Worm (Caenorhabditis elegans): ENCODE results near the gene F26F2.11.

F26F2.11 gene

DNA sequence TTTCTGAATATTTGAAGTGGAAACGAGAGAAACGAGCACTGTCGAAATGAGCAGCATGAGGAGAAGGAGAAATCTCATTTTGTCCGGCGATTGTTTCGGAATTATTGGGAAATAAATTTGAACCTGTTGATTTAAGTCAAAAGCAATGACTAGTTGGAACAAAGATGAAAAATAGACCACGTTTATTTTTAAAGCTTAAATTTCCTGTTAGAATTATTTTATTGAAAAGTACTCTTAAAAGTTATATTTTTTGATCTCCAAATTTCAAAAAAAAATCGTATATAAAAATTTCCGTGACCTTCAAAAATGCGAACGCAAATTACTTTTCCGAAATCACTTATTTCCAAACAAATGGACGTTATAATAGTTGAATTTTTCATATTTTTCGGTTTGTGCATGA, at the start of gene F26F2.11:
TSS of gene F26F2.11 (minus strand) at position 101 of the 400 bp plus-strand sequence.
- TF ChIP-seq ceh-13 (GFP tag; optimal IDR thresholded peaks at IDR 0.05): no peak
- no peak for TF ChIP-seq ets-7 (tag; optimal IDR thresholded peaks at IDR 0.05)
- no peak for TF ChIP-seq ceh-36 (tag; optimal IDR thresholded peaks at IDR 0.05)
- no peak for TF ChIP-seq hmg-4 (GFP tag; optimal IDR thresholded peaks at IDR 0.05)
- TF ChIP-seq aly-1 (tag; optimal IDR thresholded peaks at IDR 0.05): no peak
- TF ChIP-seq sea-1 (GFP tag; conservative IDR thresholded peaks at IDR 0.05): no peak
- no peak for TF ChIP-seq scrt-1 (GFP tag; IDR thresholded peaks at IDR 0.05)
- TF ChIP-seq hmbx-1 (tag; optimal IDR thresholded peaks at IDR 0.05): no peak
- TF ChIP-seq flt-1 (GFP tag; IDR thresholded peaks at IDR 0.05): no peak
- no peak for TF ChIP-seq hnd-1 (tag; optimal IDR thresholded peaks at IDR 0.05)
- no peak for TF ChIP-seq tra-4 (tag; optimal IDR thresholded peaks at IDR 0.05)
- TF ChIP-seq B0310.2 (tag; optimal IDR thresholded peaks at IDR 0.05): no peak
- TF ChIP-seq tbx-11 (GFP tag; IDR thresholded peaks at IDR 0.05): no peak

- TF ChIP-seq sea-1 (GFP tag; conservative IDR thresholded peaks at IDR 0.05) (no peak), B0310.2 (tag; optimal IDR thresholded peaks at IDR 0.05) (no peak), scrt-1 (GFP tag; IDR thresholded peaks at IDR 0.05) (no peak), aly-1 (tag; optimal IDR thresholded peaks at IDR 0.05) (no peak), ets-7 (tag; optimal IDR thresholded peaks at IDR 0.05) (no peak), tra-4 (tag; optimal IDR thresholded peaks at IDR 0.05) (no peak), ceh-36 (tag; optimal IDR thresholded peaks at IDR 0.05) (no peak), hmg-4 (GFP tag; optimal IDR thresholded peaks at IDR 0.05) (no peak), tbx-11 (GFP tag; IDR thresholded peaks at IDR 0.05) (no peak), ama-1 (optimal IDR thresholded peaks at IDR 0.05) (no peak), pes-1 (GFP tag; IDR thresholded peaks at IDR 0.05) (no peak), flt-1 (GFP tag; IDR thresholded peaks at IDR 0.05) (no peak), ceh-13 (GFP tag; optimal IDR thresholded peaks at IDR 0.05) (no peak), hnd-1 (tag; optimal IDR thresholded peaks at IDR 0.05) (no peak), F13C5.2 (tag; optimal IDR thresholded peaks at IDR 0.05) (no peak), hmbx-1 (tag; optimal IDR thresholded peaks at IDR 0.05) (no peak), tbx-37 (GFP tag; conservative IDR thresholded peaks at IDR 0.05) (no peak)
Observed at ce11 chrV:20641896-20642295, 46.3 kb upstream of the F26F2.11 start, which contains the start of gene srxa-15. Gene srxa-15 (plus strand): TSS chrV:20642196.

- TF ChIP-seq hnd-1 (tag; optimal IDR thresholded peaks at IDR 0.05) (no peak), scrt-1 (GFP tag; IDR thresholded peaks at IDR 0.05) (no peak), hmg-4 (GFP tag; optimal IDR thresholded peaks at IDR 0.05) (no peak), aly-1 (tag; optimal IDR thresholded peaks at IDR 0.05) (no peak), tbx-37 (GFP tag; conservative IDR thresholded peaks at IDR 0.05) (no peak), ceh-13 (GFP tag; optimal IDR thresholded peaks at IDR 0.05) (no peak), sea-1 (GFP tag; conservative IDR thresholded peaks at IDR 0.05) (no peak), tbx-11 (GFP tag; IDR thresholded peaks at IDR 0.05) (no peak), flt-1 (GFP tag; IDR thresholded peaks at IDR 0.05) (no peak), pes-1 (GFP tag; IDR thresholded peaks at IDR 0.05) (no peak), F13C5.2 (tag; optimal IDR thresholded peaks at IDR 0.05) (no peak)
Observed at ce11 chrV:20639294-20639693, 43.7 kb upstream of the F26F2.11 start, which contains the start of gene srxa-14. Gene srxa-14 (plus strand): TSS chrV:20639594.

DNA sequence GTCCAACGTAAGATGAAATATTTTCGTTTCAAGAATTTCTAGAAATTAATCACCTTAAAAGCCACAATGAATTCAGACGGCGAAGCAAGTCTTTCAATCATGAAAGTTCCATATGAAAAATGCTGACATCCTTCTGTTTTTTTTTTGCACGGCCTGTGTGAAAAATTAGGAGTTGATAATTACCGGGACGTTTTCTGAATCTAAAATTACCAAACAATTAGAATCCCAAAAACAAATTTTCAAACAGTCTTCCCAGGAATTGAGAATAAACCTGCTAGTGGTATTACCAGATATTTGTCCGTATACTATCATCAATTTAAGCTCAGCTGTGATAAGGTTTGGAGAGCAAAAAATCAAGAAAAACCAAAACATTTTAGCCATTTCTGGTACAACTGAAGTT, 42.8 kb upstream of the F26F2.11 start, which contains the start of gene Y44A6B.3:
TSS of gene Y44A6B.3 (minus strand) at position 101 of the 400 bp plus-strand sequence.
- TF ChIP-seq hmbx-1 (tag; optimal IDR thresholded peaks at IDR 0.05) (no peak), tbx-11 (GFP tag; IDR thresholded peaks at IDR 0.05) (no peak), B0310.2 (tag; optimal IDR thresholded peaks at IDR 0.05) (no peak), ama-1 (optimal IDR thresholded peaks at IDR 0.05) (no peak), ets-7 (tag; optimal IDR thresholded peaks at IDR 0.05) (no peak), ceh-36 (tag; optimal IDR thresholded peaks at IDR 0.05) (no peak), hmg-4 (GFP tag; optimal IDR thresholded peaks at IDR 0.05) (no peak), flt-1 (GFP tag; IDR thresholded peaks at IDR 0.05) (no peak), sea-1 (GFP tag; conservative IDR thresholded peaks at IDR 0.05) (no peak), tra-4 (tag; optimal IDR thresholded peaks at IDR 0.05) (no peak), scrt-1 (GFP tag; IDR thresholded peaks at IDR 0.05) (no peak), pes-1 (GFP tag; IDR thresholded peaks at IDR 0.05) (no peak), hnd-1 (tag; optimal IDR thresholded peaks at IDR 0.05) (no peak), aly-1 (tag; optimal IDR thresholded peaks at IDR 0.05) (no peak), tbx-37 (GFP tag; conservative IDR thresholded peaks at IDR 0.05) (no peak), ceh-13 (GFP tag; optimal IDR thresholded peaks at IDR 0.05) (no peak)

DNA sequence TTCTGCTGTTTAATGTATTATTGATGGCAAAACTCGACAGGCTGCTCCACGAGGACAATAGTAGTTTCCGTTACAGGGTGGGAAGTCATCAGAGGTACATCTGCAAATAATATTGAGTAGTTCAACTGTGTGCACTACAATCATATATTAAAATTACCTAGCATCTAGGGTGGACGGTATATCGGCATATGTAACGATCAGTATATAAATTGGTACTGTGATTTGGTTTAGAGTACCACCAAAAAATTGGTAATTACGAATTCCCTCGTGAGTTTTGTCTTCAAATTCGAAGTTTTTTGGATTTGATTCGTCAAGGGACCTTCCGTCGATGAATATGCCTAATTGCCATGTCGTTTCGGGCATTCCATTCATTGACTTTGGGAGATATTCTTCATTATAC, 41.3 kb upstream of the F26F2.11 start, which contains the start of gene ttr-13:
TSS of gene ttr-13 (minus strand) at position 101 of the 400 bp plus-strand sequence.
- no peak for TF ChIP-seq flt-1 (GFP tag; IDR thresholded peaks at IDR 0.05)

- TF ChIP-seq scrt-1 (GFP tag; IDR thresholded peaks at IDR 0.05): no peak
- TF ChIP-seq ceh-13 (GFP tag; optimal IDR thresholded peaks at IDR 0.05): no peak
- no peak for TF ChIP-seq tra-4 (tag; optimal IDR thresholded peaks at IDR 0.05)
- TF ChIP-seq ceh-36 (tag; optimal IDR thresholded peaks at IDR 0.05): no peak
- no peak for TF ChIP-seq ets-7 (tag; optimal IDR thresholded peaks at IDR 0.05)
- no peak for TF ChIP-seq sea-1 (GFP tag; conservative IDR thresholded peaks at IDR 0.05)
- TF ChIP-seq hmbx-1 (tag; optimal IDR thresholded peaks at IDR 0.05): no peak
- no peak for TF ChIP-seq hnd-1 (tag; optimal IDR thresholded peaks at IDR 0.05)
- TF ChIP-seq hmg-4 (GFP tag; optimal IDR thresholded peaks at IDR 0.05): no peak
- TF ChIP-seq pes-1 (GFP tag; IDR thresholded peaks at IDR 0.05): no peak
- TF ChIP-seq tbx-11 (GFP tag; IDR thresholded peaks at IDR 0.05): no peak
- no peak for TF ChIP-seq tbx-37 (GFP tag; conservative IDR thresholded peaks at IDR 0.05)
- no peak for TF ChIP-seq B0310.2 (tag; optimal IDR thresholded peaks at IDR 0.05)
- no peak for TF ChIP-seq aly-1 (tag; optimal IDR thresholded peaks at IDR 0.05)
Observed at ce11 chrV:20634330-20634729, 38.8 kb upstream of the F26F2.11 start, which contains the start of gene F46B3.16. Gene F46B3.16 (plus strand): TSS chrV:20634630.

ce11 chrV:20633619-20634018, 38.1 kb upstream of the F26F2.11 start, which contains the start of gene F46B3.15:
Gene F46B3.15 (minus strand): TSS chrV:20633719.
- TF ChIP-seq sea-1 (GFP tag; conservative IDR thresholded peaks at IDR 0.05): no peak
- TF ChIP-seq tra-4 (tag; optimal IDR thresholded peaks at IDR 0.05): no peak
- TF ChIP-seq B0310.2 (tag; optimal IDR thresholded peaks at IDR 0.05): no peak
- TF ChIP-seq ama-1 (optimal IDR thresholded peaks at IDR 0.05): no peak
- TF ChIP-seq ceh-36 (tag; optimal IDR thresholded peaks at IDR 0.05): no peak
- no peak for TF ChIP-seq ceh-13 (GFP tag; optimal IDR thresholded peaks at IDR 0.05)
- TF ChIP-seq hnd-1 (tag; optimal IDR thresholded peaks at IDR 0.05): no peak
- no peak for TF ChIP-seq F13C5.2 (tag; optimal IDR thresholded peaks at IDR 0.05)
- TF ChIP-seq hmbx-1 (tag; optimal IDR thresholded peaks at IDR 0.05): no peak
